Fruit fly (Drosophila melanogaster): ENCODE measurements around the gene CG18223.

dm6 chr3L:18916466-18916865 is 3.7 kb downstream of the CG18223 start:
- no peak for TF ChIP-seq CG8478 (optimal IDR thresholded peaks at IDR 0.05)
- TF ChIP-seq CTCF (optimal IDR thresholded peaks at IDR 0.05) = peak; percentile 71 to 77

Measured in S2 (cell line).